Fruit fly (Drosophila melanogaster) Kc167 (cell line): ENCODE results near the gene sloth2.

Experiments
- Myc ChIP-seq: fragments of >200 bp; optimal IDR thresholded peaks from 2 replicates; lab custom pipeline; 2017; ENCODE audit warnings: missing external identifiers
- Sin3A ChIP-seq: fragments of >200 bp; optimal IDR thresholded peaks from 2 replicates; lab custom pipeline; 2018; ENCODE audit warnings: missing external identifiers
- h ChIP-seq: fragments of >200 bp; optimal IDR thresholded peaks from 3 replicates; lab custom pipeline; 2018; ENCODE audit warnings: missing external identifiers
- insv ChIP-seq: fragments of >200 bp; optimal IDR thresholded peaks from 3 replicates; lab custom pipeline; 2018; ENCODE audit warnings: missing external identifiers
- psq ChIP-seq: fragments of >200 bp; optimal IDR thresholded peaks from 2 replicates; lab custom pipeline; 2017; ENCODE audit warnings: missing external identifiers
- ttk ChIP-seq: sonication (Bioruptor generic); optimal IDR thresholded peaks from 2 replicates; lab custom pipeline; 2017; ENCODE audit warnings: missing external identifiers

Gene sloth2

DNA sequence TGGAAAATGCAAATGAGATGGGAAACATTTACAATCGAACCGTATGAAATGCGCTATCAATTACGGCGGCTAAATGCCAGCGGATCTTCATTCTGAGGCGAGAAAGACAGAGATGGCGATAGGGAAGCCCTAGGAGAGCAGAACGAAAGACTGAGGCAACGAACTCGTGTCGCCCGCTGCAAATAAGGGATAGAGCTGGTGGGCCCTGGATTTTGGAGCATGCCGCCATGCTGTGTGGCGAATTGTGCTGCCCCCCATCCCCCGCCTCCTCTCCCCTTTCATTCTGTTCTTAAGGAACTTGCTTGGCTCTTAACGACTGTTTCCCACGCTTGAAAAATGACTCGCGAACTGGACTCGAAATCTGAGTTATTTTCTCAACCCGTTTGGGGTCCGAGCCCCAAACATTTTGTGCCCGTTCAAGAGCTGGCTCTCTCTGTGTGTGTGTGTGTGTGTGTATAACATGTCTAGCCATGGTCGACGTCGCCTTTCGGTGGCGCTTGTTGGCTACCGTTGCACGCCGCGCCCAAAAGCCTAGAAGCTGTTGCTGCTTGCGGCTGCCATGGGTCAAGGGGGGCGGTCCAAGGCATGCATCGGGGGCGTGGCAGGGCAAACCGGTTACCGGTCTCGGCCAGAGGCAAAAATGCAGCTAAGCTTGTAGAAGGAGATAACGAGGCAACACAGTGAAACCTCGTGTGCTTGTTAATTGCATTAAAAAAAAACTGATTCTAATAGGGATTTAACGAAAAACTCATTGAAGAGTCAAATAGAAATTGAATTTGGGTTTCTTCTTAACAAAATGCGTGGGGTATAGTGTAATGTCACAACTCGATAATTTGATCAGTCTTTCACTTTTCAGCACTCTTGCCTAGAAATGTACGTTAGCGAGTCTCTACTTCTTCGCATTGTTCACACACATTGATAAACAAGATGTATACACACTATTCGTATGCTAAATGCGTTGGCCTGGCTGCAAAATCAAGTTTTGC is 2.8 kb upstream of the sloth2 start:
- no peak for TF ChIP-seq insv (lab: Kevin White, UChicago)
- no peak for TF ChIP-seq ttk (lab: Kevin White, UChicago)
- no peak for TF ChIP-seq Myc (lab: Kevin White, UChicago)
- TF ChIP-seq h (lab: Kevin White, UChicago), result no peak
- no peak for TF ChIP-seq Sin3A (lab: Kevin White, UChicago)
- no peak for TF ChIP-seq psq

DNA sequence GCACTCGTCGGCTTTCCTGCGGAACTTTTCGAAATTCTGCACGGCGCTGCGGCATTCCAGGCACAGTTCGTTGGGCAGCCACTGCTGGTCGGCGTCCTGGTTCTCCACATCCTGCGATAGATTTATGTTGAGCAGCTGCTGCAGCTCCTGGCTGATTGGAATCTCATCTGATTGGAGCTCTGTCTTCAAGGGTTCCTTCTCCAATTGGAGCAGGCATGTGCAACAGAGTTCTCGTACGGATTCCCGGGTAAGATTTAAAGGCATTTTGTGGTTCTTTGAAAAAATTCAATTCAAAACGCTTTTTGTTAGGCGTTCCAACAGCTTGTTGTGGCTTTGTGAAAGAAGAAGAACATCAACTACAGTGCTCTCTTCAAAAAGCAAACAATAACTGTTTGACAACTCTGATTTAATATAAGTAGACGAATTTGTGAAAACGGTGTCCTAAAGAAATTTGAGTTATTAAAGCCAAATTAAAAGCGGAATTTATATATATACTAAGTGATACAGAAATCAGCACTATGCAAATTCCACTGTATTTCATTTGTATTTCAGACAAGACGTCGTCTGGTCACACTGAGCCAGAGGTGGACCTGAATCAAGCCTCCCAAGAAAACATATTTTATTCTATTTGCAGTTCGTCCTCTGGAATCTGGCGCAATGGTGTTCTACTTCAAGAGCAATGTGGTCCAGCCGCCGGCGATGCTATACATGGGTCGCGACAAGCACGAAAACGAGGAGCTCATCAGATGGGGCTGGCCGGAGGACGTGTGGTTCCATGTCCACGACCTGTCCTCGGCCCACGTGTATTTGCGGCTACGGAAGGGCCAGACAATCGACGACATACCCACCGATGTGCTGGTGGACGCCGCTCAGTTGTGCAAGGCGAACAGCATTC is 2.4 kb downstream of the sloth2 start, which contains the start of the genes CG3032 and CG4593:
Gene CG3032, minus strand, starts transcription at position 562 of the 895 bp plus-strand sequence.
Gene CG4593, plus strand, starts transcription at position 568 of the 895 bp plus-strand sequence.
- TF ChIP-seq insv (lab: Kevin White, UChicago) (no peak), Myc (lab: Kevin White, UChicago) (no peak), ttk (lab: Kevin White, UChicago) (no peak), psq (no peak), Sin3A (lab: Kevin White, UChicago) (no peak), h (lab: Kevin White, UChicago) (no peak)

DNA sequence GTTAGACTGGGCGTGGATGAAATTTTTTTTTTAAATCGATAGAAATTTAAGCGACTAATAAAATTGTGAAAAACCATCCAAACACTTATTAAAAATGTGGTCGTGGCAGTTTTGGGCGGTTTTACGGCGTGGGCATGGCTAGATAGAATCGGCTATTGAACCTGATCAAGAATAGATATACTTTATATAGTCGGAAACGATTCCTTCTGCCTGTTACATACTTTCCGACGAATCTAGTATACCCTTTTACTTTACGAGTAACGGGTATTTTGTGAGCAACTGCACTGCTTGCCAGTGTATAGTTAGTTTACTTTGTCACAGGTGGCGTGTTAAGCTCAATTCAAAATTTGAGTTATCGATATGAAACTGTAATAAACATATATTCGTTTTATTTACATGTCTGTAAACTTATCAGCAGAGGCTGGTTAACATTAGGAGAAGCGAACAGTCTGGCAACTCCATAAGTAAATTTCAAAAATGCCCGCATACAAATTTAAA is 3.8 kb downstream of the sloth2 start:
- TF ChIP-seq Myc (lab: Kevin White, UChicago) (no peak), h (lab: Kevin White, UChicago) (no peak), insv (lab: Kevin White, UChicago) (no peak), Sin3A (lab: Kevin White, UChicago) (no peak), ttk (lab: Kevin White, UChicago) (no peak), psq (no peak)

DNA sequence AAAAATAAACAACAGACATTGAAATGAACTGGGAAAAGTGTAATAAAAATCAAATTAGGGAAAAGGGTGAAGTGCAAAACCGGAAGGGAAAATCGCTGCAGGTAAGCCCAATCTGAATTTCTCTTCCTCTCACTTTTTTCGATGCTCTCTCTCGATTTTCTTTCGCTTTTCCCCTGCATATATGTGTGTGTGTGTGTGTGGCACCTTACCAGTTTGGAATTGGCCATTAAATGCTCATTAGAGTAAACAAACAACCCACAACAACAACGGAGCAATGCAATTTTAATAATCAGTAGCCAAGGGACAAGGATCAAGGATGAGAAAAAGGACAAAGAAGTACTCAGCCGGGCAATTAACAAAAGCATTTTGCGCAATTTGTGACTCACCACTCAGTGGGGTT is 23.7 kb downstream of the sloth2 start:
- TF ChIP-seq Sin3A (lab: Kevin White, UChicago), result no peak

DNA sequence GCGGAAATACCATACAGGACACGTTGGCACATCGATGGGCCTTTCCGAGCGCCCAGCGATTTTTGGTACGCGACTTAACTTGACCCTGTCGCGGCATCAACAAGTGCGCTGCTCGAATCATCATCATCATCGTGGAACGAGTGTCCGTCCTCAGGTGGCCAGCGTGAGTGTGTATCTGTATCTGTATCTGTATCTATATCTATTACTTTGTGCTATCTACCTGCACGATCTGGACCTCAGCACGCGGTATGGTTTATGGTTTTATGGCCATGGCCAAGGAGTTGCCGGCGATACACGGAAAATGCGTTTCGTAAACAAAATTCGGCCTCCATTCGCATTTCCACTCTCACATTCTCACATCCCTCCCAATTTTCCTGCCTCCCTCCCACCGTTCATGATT is 25.9 kb downstream of the sloth2 start:
- no peak for TF ChIP-seq insv (lab: Kevin White, UChicago)
- no peak for TF ChIP-seq ttk (lab: Kevin White, UChicago)
- no peak for TF ChIP-seq psq
- no peak for TF ChIP-seq Myc (lab: Kevin White, UChicago)
- TF ChIP-seq h (lab: Kevin White, UChicago), result no peak
- no peak for TF ChIP-seq Sin3A (lab: Kevin White, UChicago)

DNA sequence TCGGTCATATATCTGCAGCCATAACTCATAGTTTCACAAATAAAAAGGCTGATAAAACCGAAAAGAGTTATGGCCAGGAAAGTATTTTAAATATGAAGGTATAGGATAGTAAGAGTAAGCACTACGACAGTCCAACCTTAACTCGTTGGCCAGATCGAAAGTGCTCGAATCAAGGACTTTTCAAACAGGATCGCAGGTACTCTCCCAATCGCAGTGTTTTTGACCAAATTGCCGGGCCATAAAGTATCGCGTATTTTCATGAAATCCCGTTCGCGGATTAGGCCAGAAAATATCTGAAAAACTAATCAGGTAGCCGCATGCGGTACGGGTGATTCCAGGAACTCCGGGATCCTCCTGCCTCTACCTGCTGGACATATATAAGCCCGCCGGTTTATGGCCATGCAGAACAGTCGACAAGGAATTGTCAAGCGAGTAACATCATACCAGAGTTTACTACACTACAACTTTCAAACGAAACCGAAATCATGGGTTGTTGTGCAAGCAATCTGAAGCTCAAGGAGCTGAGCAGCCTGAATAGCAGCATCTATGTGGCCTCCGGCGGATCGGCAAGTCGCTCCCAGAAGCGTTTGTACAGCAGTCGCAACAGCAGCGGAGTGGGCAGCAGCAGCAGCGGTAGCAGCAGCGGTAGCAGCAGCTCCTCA is 29.2 kb downstream of the sloth2 start, which contains the start of gene CG14427:
Gene CG14427, plus strand, starts transcription at position 399 of the 662 bp plus-strand sequence.
- no peak for TF ChIP-seq Sin3A (lab: Kevin White, UChicago)
- TF ChIP-seq psq, result no peak
- no peak for TF ChIP-seq h (lab: Kevin White, UChicago)
- no peak for TF ChIP-seq Myc (lab: Kevin White, UChicago)
- no peak for TF ChIP-seq insv (lab: Kevin White, UChicago)
- no peak for TF ChIP-seq ttk (lab: Kevin White, UChicago)

DNA sequence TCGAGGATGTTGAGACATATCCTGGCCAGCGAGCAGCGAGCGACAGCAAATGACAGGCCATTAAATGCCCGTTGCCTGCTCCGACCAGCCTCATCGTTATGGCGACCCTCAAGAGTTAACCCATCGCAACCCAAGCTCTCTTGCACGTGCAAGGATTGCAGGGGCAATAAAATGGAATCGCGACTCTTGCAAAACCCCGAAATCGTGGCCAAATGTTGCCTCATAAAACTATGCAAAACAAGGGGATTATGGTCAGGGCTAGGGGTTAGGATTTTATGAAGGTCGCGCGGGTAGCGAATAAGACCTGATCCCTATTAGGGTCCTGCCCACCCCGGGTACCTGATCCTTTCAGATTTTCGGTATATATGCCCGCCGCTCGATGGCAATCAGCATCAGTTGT is 37.9 kb downstream of the sloth2 start, which contains the start of gene nullo:
Gene nullo, plus strand, starts transcription at position 390 of the 400 bp plus-strand sequence.
- TF ChIP-seq psq, result no peak
- no peak for TF ChIP-seq Sin3A (lab: Kevin White, UChicago)
- TF ChIP-seq h (lab: Kevin White, UChicago), result no peak
- TF ChIP-seq ttk (lab: Kevin White, UChicago), result no peak
- TF ChIP-seq Myc (lab: Kevin White, UChicago), result no peak
- TF ChIP-seq insv (lab: Kevin White, UChicago), result no peak

DNA sequence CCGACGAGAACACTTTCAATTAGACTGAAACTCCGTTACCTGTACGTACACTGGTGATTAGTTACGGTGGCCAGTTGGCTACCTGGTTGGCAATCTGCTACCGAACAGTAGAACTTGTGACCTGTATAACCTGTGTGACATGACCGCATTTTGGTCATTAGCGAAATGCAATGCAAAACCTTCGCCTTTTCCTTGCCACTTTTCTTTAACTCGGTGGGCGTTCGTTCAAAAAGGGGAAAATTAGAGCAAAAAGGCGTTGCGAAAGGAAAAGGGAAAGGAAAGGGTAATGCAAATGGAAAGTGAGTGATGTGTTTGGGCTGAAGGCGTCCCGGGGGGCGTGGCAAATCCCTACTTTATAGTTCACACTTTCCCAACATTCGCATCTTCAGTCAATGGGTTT is 47.8 kb downstream of the sloth2 start:
- no peak for TF ChIP-seq insv (lab: Kevin White, UChicago)
- TF ChIP-seq ttk (lab: Kevin White, UChicago), result no peak
- TF ChIP-seq Myc (lab: Kevin White, UChicago), result no peak
- TF ChIP-seq h (lab: Kevin White, UChicago), result no peak
- no peak for TF ChIP-seq psq
